Fruit fly (Drosophila melanogaster): ENCODE results near the gene Gr5a.

- TF ChIP-seq Ets96B (tag; optimal IDR thresholded peaks at IDR 0.05) (no peak), Smox (GFP tag; optimal IDR thresholded peaks at IDR 0.05) (no peak), lz (GFP tag; optimal IDR thresholded peaks at IDR 0.05) (no peak), cyc (GFP tag; optimal IDR thresholded peaks at IDR 0.05) (no peak), CG34406 (GFP tag; optimal IDR thresholded peaks at IDR 0.05) (no peak), Ets21C (GFP tag; optimal IDR thresholded peaks at IDR 0.05) (no peak)
Observed at dm6 chrX:5634714-5635113, 45.7 kb upstream of the Gr5a start.
